Fruit fly (Drosophila melanogaster) whole organism, prepupa: Measurements from ENCODE around the gene CG5861.

Experiments used
- Blimp-1 ChIP-seq: fragments of 200-800 bp; sonication (Bioruptor generic); optimal IDR thresholded peaks from 3 replicates; lab custom pipeline; 2017; ENCODE audit warnings: missing biosample characterization, missing genetic modification characterization, mild to moderate bottlenecking, moderate library complexity, missing genetic modification reagents
- CG10631 ChIP-seq: fragments of 200-800 bp; sonication (Bioruptor generic); optimal IDR thresholded peaks from 2 replicates; lab custom pipeline; 2016; ENCODE audit warnings: missing biosample characterization, missing genetic modification characterization
- CG10669 ChIP-seq: fragments of 200-800 bp; sonication (Bioruptor generic); optimal IDR thresholded peaks from 3 replicates; lab custom pipeline; 2018; ENCODE audit warnings: missing biosample characterization, mild to moderate bottlenecking, missing genetic modification characterization, moderate library complexity
- CG11294 ChIP-seq: fragments of 200-800 bp; sonication (Bioruptor generic); IDR thresholded peaks from 2 replicates; pipeline ENCODE4 v1.3.6; 2022; ENCODE audit warnings: missing biosample characterization, missing genetic modification characterization
- CG11902 ChIP-seq: fragments of 200-800 bp; sonication (Bioruptor generic); optimal IDR thresholded peaks from 3 replicates; lab custom pipeline; 2016; ENCODE audit warnings: missing biosample characterization, missing genetic modification characterization
- CG1621 ChIP-seq: fragments of 200-800 bp; sonication (Bioruptor generic); optimal IDR thresholded peaks from 3 replicates; lab custom pipeline; 2018; ENCODE audit warnings: missing biosample characterization, mild to moderate bottlenecking, missing genetic modification characterization
- CG16779 ChIP-seq: fragments of 200-800 bp; sonication (Bioruptor generic); optimal IDR thresholded peaks from 3 replicates; lab custom pipeline; 2017; ENCODE audit warnings: missing biosample characterization, mild to moderate bottlenecking, missing genetic modification characterization
- CG3032 ChIP-seq: fragments of 200-800 bp; optimal IDR thresholded peaks from 2 replicates; lab custom pipeline; 2019; ENCODE audit warnings: missing biosample characterization, mild to moderate bottlenecking, missing genetic modification characterization, moderate library complexity
- CG31627 ChIP-seq: fragments of 200-800 bp; sonication (Bioruptor generic); optimal IDR thresholded peaks from 3 replicates; lab custom pipeline; 2016; ENCODE audit warnings: missing biosample characterization, missing genetic modification characterization
- CG34406 ChIP-seq: fragments of 200-800 bp; sonication (Bioruptor generic); optimal IDR thresholded peaks from 3 replicates; lab custom pipeline; 2016; ENCODE audit warnings: missing biosample characterization, missing genetic modification characterization
- CG3919 ChIP-seq: fragments of 200-800 bp; sonication (Bioruptor generic); optimal IDR thresholded peaks from 3 replicates; lab custom pipeline; 2016; ENCODE audit warnings: missing biosample characterization, missing genetic modification characterization
- CG4318 ChIP-seq: fragments of 200-800 bp; sonication (Bioruptor generic); optimal IDR thresholded peaks from 3 replicates; lab custom pipeline; 2017; ENCODE audit warnings: missing biosample characterization, mild to moderate bottlenecking, missing genetic modification characterization
- CG6163 ChIP-seq: fragments of 200-800 bp; sonication (Bioruptor generic); IDR thresholded peaks from 3 replicates; pipeline ENCODE4 v1.3.6; 2022; ENCODE audit warnings: missing biosample characterization, missing genetic modification characterization
- CG6276 ChIP-seq: fragments of 200-800 bp; sonication (Bioruptor generic); optimal IDR thresholded peaks from 2 replicates; lab custom pipeline; 2017; ENCODE audit warnings: missing biosample characterization, mild to moderate bottlenecking, missing genetic modification characterization
- CG6808 ChIP-seq: fragments of 200-800 bp; sonication (Bioruptor generic); optimal IDR thresholded peaks from 3 replicates; lab custom pipeline; 2017; ENCODE audit warnings: missing biosample characterization, missing genetic modification characterization, mild to moderate bottlenecking, moderate library complexity, missing genetic modification reagents
- CG6854 ChIP-seq: fragments of 200-800 bp; sonication (Bioruptor generic); optimal IDR thresholded peaks from 2 replicates; lab custom pipeline; 2017; ENCODE audit warnings: missing biosample characterization, mild to moderate bottlenecking, missing genetic modification characterization
- CG7368 ChIP-seq: fragments of 200-800 bp; sonication (Bioruptor generic); optimal IDR thresholded peaks from 3 replicates; lab custom pipeline; 2016; ENCODE audit warnings: missing biosample characterization, missing genetic modification characterization
- CG8119 ChIP-seq: fragments of 200-800 bp; sonication (Bioruptor generic); IDR thresholded peaks from 3 replicates; pipeline ENCODE4 v1.3.6; 2022; ENCODE audit warnings: missing biosample characterization, missing genetic modification characterization
- CG8319 ChIP-seq: fragments of 200-800 bp; sonication (Bioruptor generic); optimal IDR thresholded peaks from 3 replicates; lab custom pipeline; 2016; ENCODE audit warnings: missing biosample characterization, missing genetic modification characterization
- CG8632 ChIP-seq: fragments of 200-800 bp; sonication (Bioruptor generic); optimal IDR thresholded peaks from 3 replicates; lab custom pipeline; 2016; ENCODE audit warnings: missing biosample characterization, missing genetic modification characterization
- CG9139 ChIP-seq: fragments of 200-800 bp; sonication (Bioruptor generic); optimal IDR thresholded peaks from 3 replicates; lab custom pipeline; 2017; ENCODE audit warnings: missing biosample characterization, mild to moderate bottlenecking, missing genetic modification characterization
- Eip75B ChIP-seq: fragments of 200-800 bp; sonication (Bioruptor generic); optimal IDR thresholded peaks from 3 replicates; lab custom pipeline; 2016; ENCODE audit warnings: missing biosample characterization, missing genetic modification characterization
- Eip78C ChIP-seq: fragments of 200-800 bp; sonication (Bioruptor generic); peaks from one replicate; lab custom pipeline; 2016; ENCODE audit warnings: missing biosample characterization, missing genetic modification characterization
- Eip93F ChIP-seq: fragments of 200-800 bp; sonication (Bioruptor generic); optimal IDR thresholded peaks from 2 replicates; lab custom pipeline; 2016; ENCODE audit warnings: missing biosample characterization, mild to moderate bottlenecking, missing genetic modification characterization
- Ets21C ChIP-seq: fragments of 200-800 bp; sonication (Bioruptor generic); optimal IDR thresholded peaks from 3 replicates; lab custom pipeline; 2016; ENCODE audit warnings: missing biosample characterization, missing genetic modification characterization
- Ets96B ChIP-seq: fragments of 200-800 bp; optimal IDR thresholded peaks from 2 replicates; lab custom pipeline; 2019; ENCODE audit warnings: missing biosample characterization, mild to moderate bottlenecking, missing genetic modification characterization, moderate library complexity
- Gug ChIP-seq: fragments of 200-800 bp; sonication (Bioruptor generic); IDR thresholded peaks from 2 replicates; pipeline ENCODE4 v1.3.6; 2022; ENCODE audit warnings: missing biosample characterization, missing genetic modification characterization
- Hr4 ChIP-seq: fragments of 200-800 bp; sonication (Bioruptor generic); optimal IDR thresholded peaks from 3 replicates; lab custom pipeline; 2016; ENCODE audit warnings: missing biosample characterization, missing genetic modification characterization
- Met ChIP-seq: fragments of 200-800 bp; sonication (Bioruptor generic); optimal IDR thresholded peaks from 3 replicates; lab custom pipeline; 2016; ENCODE audit warnings: missing biosample characterization, missing genetic modification characterization
- OdsH ChIP-seq: fragments of 200-800 bp; sonication (Bioruptor generic); optimal IDR thresholded peaks from 3 replicates; lab custom pipeline; 2016; ENCODE audit warnings: missing biosample characterization, missing genetic modification characterization
- Sox102F ChIP-seq: fragments of 200-800 bp; sonication (Bioruptor generic); optimal IDR thresholded peaks from 2 replicates; lab custom pipeline; 2016; ENCODE audit warnings: missing biosample characterization, mild to moderate bottlenecking, missing genetic modification characterization
- Sox14 ChIP-seq: fragments of 200-800 bp; sonication (Bioruptor generic); optimal IDR thresholded peaks from 3 replicates; lab custom pipeline; 2016; ENCODE audit warnings: missing biosample characterization, missing genetic modification characterization
- achi ChIP-seq: fragments of 200-800 bp; sonication (Bioruptor generic); optimal IDR thresholded peaks from 3 replicates; lab custom pipeline; 2016; ENCODE audit warnings: missing biosample characterization, missing genetic modification characterization
- acj6 ChIP-seq: fragments of 200-800 bp; sonication (Bioruptor generic); optimal IDR thresholded peaks from 3 replicates; lab custom pipeline; 2016; ENCODE audit warnings: missing biosample characterization, missing genetic modification characterization
- cyc ChIP-seq: fragments of 200-800 bp; sonication (Bioruptor generic); optimal IDR thresholded peaks from 3 replicates; lab custom pipeline; 2016; ENCODE audit warnings: missing biosample characterization, missing genetic modification characterization
- dsx ChIP-seq: fragments of 200-800 bp; optimal IDR thresholded peaks from 3 replicates; lab custom pipeline; 2019; ENCODE audit warnings: missing biosample characterization, mild to moderate bottlenecking, missing genetic modification characterization, moderate library complexity; ENCODE audit not compliant: poor library complexity, severe bottlenecking
- esn ChIP-seq: fragments of 200-800 bp; sonication (Bioruptor generic); optimal IDR thresholded peaks from 2 replicates; lab custom pipeline; 2016; ENCODE audit warnings: missing biosample characterization, mild to moderate bottlenecking, missing genetic modification characterization, moderate library complexity
- fd85E ChIP-seq: fragments of 200-800 bp; sonication (Bioruptor generic); optimal IDR thresholded peaks from 3 replicates; lab custom pipeline; 2016; ENCODE audit warnings: missing biosample characterization, missing genetic modification characterization
- fkh ChIP-seq: fragments of 200-800 bp; sonication (Bioruptor generic); optimal IDR thresholded peaks from 3 replicates; lab custom pipeline; 2017; ENCODE audit warnings: missing biosample characterization, mild to moderate bottlenecking, missing genetic modification characterization, moderate library complexity
- net ChIP-seq: fragments of 200-800 bp; sonication (Bioruptor generic); optimal IDR thresholded peaks from 3 replicates; lab custom pipeline; 2016; ENCODE audit warnings: missing biosample characterization, missing genetic modification characterization
- pdm3 ChIP-seq: fragments of 200-800 bp; sonication (Bioruptor generic); optimal IDR thresholded peaks from 3 replicates; lab custom pipeline; 2016; ENCODE audit warnings: missing biosample characterization, missing genetic modification characterization
- salr ChIP-seq, 2 experiments: fragments of 200-800 bp; sonication (Bioruptor generic); optimal IDR thresholded peaks; 3 replicates each; lab custom pipeline; 2016 to 2018; ENCODE audit warnings: missing biosample characterization in 2 of 2, missing genetic modification characterization in 2 of 2, mild to moderate bottlenecking in 1 of 2
- topi ChIP-seq: fragments of 200-800 bp; sonication (Bioruptor generic); optimal IDR thresholded peaks from 3 replicates; lab custom pipeline; 2016; ENCODE audit warnings: missing biosample characterization, missing genetic modification characterization
- vri ChIP-seq: fragments of 200-800 bp; sonication (Bioruptor generic); optimal IDR thresholded peaks from 3 replicates; lab custom pipeline; 2016; ENCODE audit warnings: missing biosample characterization, mild to moderate bottlenecking, missing genetic modification characterization

CG5861 gene

dm6 chr2L:16261576-16262217 lies 45.4 kb downstream of the CG5861 start, which contains the start of the genes twe and CG4935:
twe (minus strand) TSS chr2L:16261877.
CG4935 (plus strand) TSS chr2L:16262141.
- peak; percentile 35 for TF ChIP-seq Sox14 (GFP tag; lab: Kevin White, UChicago)
- no peak for TF ChIP-seq CG6163 (GFP tag; lab: Robert Waterston, UW)
- TF ChIP-seq net, result peak; percentile 46
- TF ChIP-seq Eip78C, result peak; percentile 55
- TF ChIP-seq CG3919 (GFP tag; lab: Kevin White, UChicago), result no peak
- peak; percentile 15 for TF ChIP-seq CG10631 (GFP tag; lab: Kevin White, UChicago)
- TF ChIP-seq fkh (GFP tag; lab: Kevin White, UChicago), result peak; percentile 5
- TF ChIP-seq OdsH (GFP tag; lab: Kevin White, UChicago), result peak; percentile 42
- TF ChIP-seq Blimp-1 (GFP tag; lab: Kevin White, UChicago), result no peak
- TF ChIP-seq cyc (GFP tag; lab: Kevin White, UChicago), result no peak
- no peak for TF ChIP-seq topi (GFP tag; lab: Kevin White, UChicago)
- TF ChIP-seq CG6854 (GFP tag; lab: Kevin White, UChicago), result no peak
- no peak for TF ChIP-seq CG3032
- no peak for TF ChIP-seq CG11902 (GFP tag; lab: Kevin White, UChicago)
- no peak for TF ChIP-seq vri (GFP tag; lab: Kevin White, UChicago)
- TF ChIP-seq achi, result peak; percentile 61
- TF ChIP-seq CG1621 (tag; lab: Kevin White, UChicago), result no peak
- TF ChIP-seq CG11294 (GFP tag; lab: Robert Waterston, UW), result no peak
- peak in 1 of 2 experiments; percentile 51 for TF ChIP-seq salr (GFP tag; optimal IDR thresholded peaks at IDR 0.05; lab: Kevin White, UChicago)
- peak; percentile 71 for TF ChIP-seq Hr4 (GFP tag; lab: Kevin White, UChicago)
- TF ChIP-seq Ets96B (tag; lab: Kevin White, UChicago), result no peak
- no peak for TF ChIP-seq CG4318 (GFP tag; lab: Kevin White, UChicago)
- TF ChIP-seq, all 60 proteins: peak for 9

- TF ChIP-seq achi (peak; percentile 72), CG7368 (peak; percentile 65), Blimp-1 (GFP tag; lab: Kevin White, UChicago) (peak; percentile 39), CG4318 (GFP tag; lab: Kevin White, UChicago) (no peak), Eip93F (GFP tag; lab: Kevin White, UChicago) (peak; percentile 58), Ets21C (no peak), dsx (peak; percentile 79), CG3919 (GFP tag; lab: Kevin White, UChicago) (peak; percentile 70), CG6163 (GFP tag; lab: Robert Waterston, UW) (peak; percentile 93), CG6276 (no peak), CG6808 (GFP tag; lab: Kevin White, UChicago) (peak; percentile 56), CG8119 (GFP tag; lab: Robert Waterston, UW) (peak; percentile 92), cyc (GFP tag; lab: Kevin White, UChicago) (peak; percentile 49), OdsH (GFP tag; lab: Kevin White, UChicago) (peak; percentile 72), CG34406 (GFP tag; lab: Kevin White, UChicago) (peak; percentile 86), CG31627 (GFP tag; lab: Kevin White, UChicago) (peak; percentile 28), Met (GFP tag; lab: Kevin White, UChicago) (no peak), Eip75B (GFP tag; lab: Kevin White, UChicago) (peak; percentile 15), Sox102F (GFP tag; lab: Kevin White, UChicago) (no peak), pdm3 (GFP tag; lab: Kevin White, UChicago) (no peak), Gug (no peak; the same call in 1 of the 2 replicates), acj6 (GFP tag; lab: Kevin White, UChicago) (peak; percentile 80), vri (GFP tag; lab: Kevin White, UChicago) (peak; percentile 24), CG16779 (tag; lab: Kevin White, UChicago) (no peak), CG10669 (peak; percentile 61), esn (GFP tag; lab: Kevin White, UChicago) (peak; percentile 67), CG10631 (GFP tag; lab: Kevin White, UChicago) (peak; percentile 77), CG8632 (GFP tag; lab: Kevin White, UChicago) (peak; percentile 85), Eip78C (peak; percentile 85), fd85E (no peak), CG9139 (peak; percentile 68), CG6854 (GFP tag; lab: Kevin White, UChicago) (no peak), salr (GFP tag; optimal IDR thresholded peaks at IDR 0.05; lab: Kevin White, UChicago) (peak in 1 of 2 experiments; percentile 76), CG1621 (tag; lab: Kevin White, UChicago) (peak; percentile 2), CG11294 (GFP tag; lab: Robert Waterston, UW) (peak; percentile 68; the same call in 1 of the 2 replicates), CG8319 (GFP tag; lab: Kevin White, UChicago) (peak; percentile 40)
These were observed 49.6 kb downstream of the CG5861 start, which contains the start of the genes PRL-1 and EndoGI for dm6 chr2L:16257227-16258071. PRL-1 (minus strand) TSS chr2L:16257606. EndoGI (plus strand) TSS chr2L:16257688.
